Fruit fly (Drosophila melanogaster) whole organism, adult: ENCODE data around the gene nmo.
A peak's percentile ranks its signal among the peaks of the same experiment; 100 is the strongest.

Experiments used
- CG11617 ChIP-seq: fragments of 200-800 bp; sonication (Bioruptor generic); optimal IDR thresholded peaks from 2 replicates; lab custom pipeline; 2017; ENCODE audit warnings: mild to moderate bottlenecking, missing biosample characterization, missing genetic modification reagents, missing genetic modification characterization
- CG12768 ChIP-seq: fragments of 200-800 bp; sonication (Bioruptor generic); optimal IDR thresholded peaks from 2 replicates; lab custom pipeline; 2017; ENCODE audit warnings: missing biosample characterization, missing genetic modification characterization, mild to moderate bottlenecking, moderate library complexity, missing genetic modification reagents
- CG14711 ChIP-seq: fragments of 200-800 bp; sonication (Bioruptor generic); optimal IDR thresholded peaks from 2 replicates; lab custom pipeline; 2018; ENCODE audit warnings: missing biosample characterization, mild to moderate bottlenecking, missing genetic modification characterization, moderate library complexity
- CG1620 ChIP-seq: fragments of 200-800 bp; sonication (Bioruptor generic); optimal IDR thresholded peaks from 2 replicates; lab custom pipeline; 2016; ENCODE audit warnings: missing biosample characterization, missing genetic modification characterization
- CG33017 ChIP-seq: fragments of 200-800 bp; sonication (Bioruptor generic); optimal IDR thresholded peaks from 2 replicates; lab custom pipeline; 2018; ENCODE audit warnings: missing biosample characterization, mild to moderate bottlenecking, missing genetic modification characterization, moderate library complexity
- CG5204 ChIP-seq: fragments of 200-800 bp; sonication (Bioruptor generic); optimal IDR thresholded peaks from 2 replicates; lab custom pipeline; 2016; ENCODE audit warnings: missing biosample characterization, missing genetic modification characterization
- CG7045 ChIP-seq: fragments of 200-800 bp; sonication (Bioruptor generic); optimal IDR thresholded peaks from 2 replicates; lab custom pipeline; 2017; ENCODE audit warnings: missing biosample characterization, mild to moderate bottlenecking, missing genetic modification characterization
- CG7101 ChIP-seq: fragments of 200-800 bp; sonication (Bioruptor generic); optimal IDR thresholded peaks from 2 replicates; lab custom pipeline; 2018; ENCODE audit warnings: missing biosample characterization, mild to moderate bottlenecking, missing genetic modification characterization, moderate library complexity
- Clk ChIP-seq: fragments of 200-800 bp; sonication (Bioruptor generic); optimal IDR thresholded peaks from 2 replicates; lab custom pipeline; 2017; ENCODE audit warnings: missing biosample characterization, missing genetic modification characterization
- Crg-1 ChIP-seq: fragments of 200-800 bp; sonication (Bioruptor generic); optimal IDR thresholded peaks from 2 replicates; lab custom pipeline; 2016; ENCODE audit warnings: missing biosample characterization, missing genetic modification characterization
- Hr96 ChIP-seq: fragments of 200-800 bp; sonication (Bioruptor generic); optimal IDR thresholded peaks from 2 replicates; lab custom pipeline; 2016; ENCODE audit warnings: missing biosample characterization, missing genetic modification characterization
- Mnt ChIP-seq: fragments of 200-800 bp; sonication (Bioruptor generic); optimal IDR thresholded peaks from 2 replicates; lab custom pipeline; 2016; ENCODE audit warnings: missing biosample characterization, mild to moderate bottlenecking, missing genetic modification characterization
- bab1 ChIP-seq: fragments of 200-800 bp; sonication (Bioruptor generic); optimal IDR thresholded peaks from 3 replicates; lab custom pipeline; 2019; ENCODE audit warnings: missing biosample characterization, mild to moderate bottlenecking, missing genetic modification characterization, moderate library complexity
- cic ChIP-seq: fragments of 200-800 bp; sonication (Bioruptor generic); optimal IDR thresholded peaks from 2 replicates; lab custom pipeline; 2017; ENCODE audit warnings: missing biosample characterization, mild to moderate bottlenecking, missing genetic modification characterization, moderate library complexity
- cnc ChIP-seq, 2 experiments: fragments of >200 bp; optimal IDR thresholded peaks; 2 replicates each; lab custom pipeline; 2017
- kay ChIP-seq: fragments of 200-800 bp; sonication (Bioruptor generic); peaks from one replicate; lab custom pipeline; 2016; ENCODE audit warnings: missing biosample characterization, missing genetic modification characterization, borderline replicate concordance
- ovo ChIP-seq: fragments of 200-800 bp; sonication (Bioruptor generic); optimal IDR thresholded peaks from 2 replicates; lab custom pipeline; 2016; ENCODE audit warnings: missing biosample characterization, missing genetic modification characterization
- pad ChIP-seq: fragments of 200-800 bp; sonication (Bioruptor generic); optimal IDR thresholded peaks from 3 replicates; lab custom pipeline; 2017; ENCODE audit warnings: missing biosample characterization, missing genetic modification characterization, mild to moderate bottlenecking, moderate library complexity, missing genetic modification reagents
- tj ChIP-seq: fragments of 200-800 bp; sonication (Bioruptor generic); optimal IDR thresholded peaks from 3 replicates; lab custom pipeline; 2017; ENCODE audit warnings: missing biosample characterization, mild to moderate bottlenecking, missing genetic modification characterization, moderate library complexity
- toe ChIP-seq: fragments of 200-800 bp; sonication (Bioruptor generic); optimal IDR thresholded peaks from 2 replicates; lab custom pipeline; 2016; ENCODE audit warnings: missing biosample characterization, missing genetic modification characterization

Gene nmo

dm6 chr3L:7947880-7948286 lies 31.0 kb upstream of the nmo start, which contains the start of gene exex:
Gene exex (plus strand): TSS chr3L:7948186.
- TF ChIP-seq Mnt (GFP tag; lab: Kevin White, UChicago) (peak; percentile 35), cnc (optimal IDR thresholded peaks at IDR 0.05; lab: Kevin White, UChicago) (no peak)

DNA sequence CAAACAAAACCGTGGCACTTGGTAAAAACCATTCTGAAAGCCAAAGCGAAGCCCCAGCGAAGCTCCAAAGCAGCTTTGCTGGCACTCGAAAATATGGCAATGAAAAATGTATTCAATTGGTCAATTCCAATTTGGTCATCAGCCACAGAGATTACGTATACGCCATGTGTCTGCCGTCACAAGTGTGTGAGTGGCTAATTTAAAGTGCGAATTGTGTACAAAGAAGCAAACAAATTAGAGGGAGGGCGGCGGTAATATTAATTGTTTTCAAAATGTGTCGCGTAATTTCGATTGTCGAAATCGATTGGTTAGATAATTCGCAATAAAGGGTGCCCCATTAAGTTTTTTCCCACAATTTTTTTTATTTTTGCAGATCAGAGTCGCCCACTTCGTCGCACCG lies 29.1 kb upstream of the nmo start:
- TF ChIP-seq ovo (GFP tag; lab: Kevin White, UChicago) (no peak), tj (no peak), CG1620 (no peak)

- TF ChIP-seq Crg-1 (GFP tag; lab: Kevin White, UChicago) (no peak), CG1620 (no peak), cnc (optimal IDR thresholded peaks at IDR 0.05; lab: Kevin White, UChicago) (no peak), CG5204 (no peak), tj (peak; percentile 42), Clk (GFP tag; lab: Kevin White, UChicago) (no peak), CG11617 (GFP tag; lab: Kevin White, UChicago) (no peak), CG33017 (tag; lab: Kevin White, UChicago) (no peak), pad (GFP tag; lab: Kevin White, UChicago) (no peak), CG14711 (tag; lab: Kevin White, UChicago) (no peak), toe (GFP tag; lab: Kevin White, UChicago) (no peak), CG7045 (GFP tag; lab: Kevin White, UChicago) (no peak), CG12768 (GFP tag; lab: Kevin White, UChicago) (no peak), ovo (GFP tag; lab: Kevin White, UChicago) (no peak), kay (GFP tag; lab: Kevin White, UChicago) (peak; percentile 82), cic (GFP tag; lab: Kevin White, UChicago) (peak; percentile 40), Mnt (GFP tag; lab: Kevin White, UChicago) (no peak), CG7101 (tag; lab: Kevin White, UChicago) (no peak), bab1 (no peak), Hr96 (GFP tag; lab: Kevin White, UChicago) (no peak)
These were observed 27.0 kb upstream of the nmo start for dm6 chr3L:7951841-7952240.

DNA sequence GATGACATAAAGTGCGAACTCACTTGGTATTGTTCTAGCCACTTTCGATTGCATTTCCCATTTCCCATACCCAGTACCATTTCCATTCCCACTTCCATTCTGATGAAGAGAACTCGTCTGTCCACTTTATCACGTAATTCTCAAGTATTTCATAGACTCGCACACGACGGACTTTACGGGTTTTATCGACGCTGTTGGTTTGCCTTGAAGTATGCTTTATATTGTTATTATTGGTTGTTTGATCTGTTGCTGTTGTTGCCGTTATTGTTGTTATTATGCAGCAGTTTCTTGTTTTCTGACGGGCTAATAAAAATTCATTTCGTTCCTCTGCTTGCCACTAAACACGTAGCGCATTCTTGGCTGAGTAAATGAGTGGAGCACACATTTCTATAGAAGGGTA lies 26.3 kb upstream of the nmo start:
- TF ChIP-seq CG11617 (GFP tag; lab: Kevin White, UChicago) (no peak), Clk (GFP tag; lab: Kevin White, UChicago) (no peak)

DNA sequence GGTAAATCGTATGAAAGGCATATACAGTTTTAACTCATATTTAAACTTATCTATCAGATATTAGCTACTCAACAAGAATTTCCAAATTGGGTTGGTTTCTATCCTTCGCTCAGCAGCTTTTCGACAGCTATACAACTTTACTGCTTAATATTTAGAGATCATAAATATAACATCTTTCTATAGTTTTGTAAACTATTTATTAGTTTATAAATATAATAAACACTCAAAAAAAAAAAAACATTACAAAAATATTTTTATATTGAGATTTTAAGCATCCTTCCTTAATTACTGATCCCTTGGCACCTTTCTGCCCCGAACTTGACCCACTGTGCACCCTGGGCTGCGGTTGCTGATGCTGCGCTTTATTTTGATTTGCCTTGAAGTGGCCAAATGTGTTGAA lies 25.9 kb upstream of the nmo start:
- TF ChIP-seq CG33017 (tag; lab: Kevin White, UChicago) (no peak), Hr96 (GFP tag; lab: Kevin White, UChicago) (no peak), kay (GFP tag; lab: Kevin White, UChicago) (peak; percentile 45)

DNA sequence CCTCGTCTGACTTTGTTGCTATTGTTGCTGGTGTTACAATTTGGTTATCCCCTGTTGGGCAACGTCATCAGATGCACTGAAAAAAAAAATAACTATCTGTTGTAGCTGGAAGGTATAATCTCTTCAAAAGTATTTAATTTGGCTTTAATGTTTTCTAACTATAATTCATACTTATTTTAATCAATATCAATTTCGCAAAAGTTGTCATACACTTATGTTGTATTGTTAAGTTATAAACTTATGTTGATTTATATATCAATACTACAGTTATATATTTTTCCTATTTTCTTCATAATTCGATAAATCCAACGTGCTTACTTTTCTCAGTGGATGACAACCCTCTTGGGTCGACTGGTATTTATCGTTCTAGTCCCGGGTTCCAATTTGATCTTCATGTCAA lies 25.1 kb upstream of the nmo start:
- no peak for TF ChIP-seq CG11617 (GFP tag; lab: Kevin White, UChicago)
- no peak for TF ChIP-seq cnc (optimal IDR thresholded peaks at IDR 0.05; lab: Kevin White, UChicago)
- TF ChIP-seq CG12768 (GFP tag; lab: Kevin White, UChicago): no peak
- TF ChIP-seq Mnt (GFP tag; lab: Kevin White, UChicago): no peak
- TF ChIP-seq tj: no peak
- TF ChIP-seq bab1: no peak
- no peak for TF ChIP-seq CG14711 (tag; lab: Kevin White, UChicago)
- no peak for TF ChIP-seq kay (GFP tag; lab: Kevin White, UChicago)
- TF ChIP-seq CG1620: no peak
- no peak for TF ChIP-seq ovo (GFP tag; lab: Kevin White, UChicago)
- TF ChIP-seq Clk (GFP tag; lab: Kevin White, UChicago): no peak
- no peak for TF ChIP-seq CG5204
- no peak for TF ChIP-seq CG7045 (GFP tag; lab: Kevin White, UChicago)
- TF ChIP-seq CG33017 (tag; lab: Kevin White, UChicago): no peak
- no peak for TF ChIP-seq CG7101 (tag; lab: Kevin White, UChicago)

DNA sequence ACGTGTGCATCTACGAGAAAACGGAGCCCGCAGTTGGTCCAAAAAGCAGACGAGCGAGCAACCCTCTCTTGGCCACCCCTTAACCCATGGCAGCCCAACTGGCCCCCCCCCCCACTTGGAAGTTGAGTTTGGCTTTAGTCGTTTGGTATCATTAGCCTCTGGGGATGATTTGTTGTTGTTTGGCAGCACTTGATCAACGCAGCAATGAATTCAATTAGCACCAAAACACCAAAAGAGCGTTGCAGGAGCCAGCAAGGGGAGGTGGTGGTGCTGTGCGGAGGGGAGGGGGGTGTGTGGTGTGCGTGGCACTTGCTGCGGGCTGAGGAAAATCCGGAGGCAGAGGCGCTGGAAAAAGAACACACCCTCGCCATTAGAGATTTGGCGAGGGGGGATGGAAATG lies 23.9 kb upstream of the nmo start:
- TF ChIP-seq Mnt (GFP tag; lab: Kevin White, UChicago) (no peak), ovo (GFP tag; lab: Kevin White, UChicago) (no peak), CG11617 (GFP tag; lab: Kevin White, UChicago) (no peak), CG7101 (tag; lab: Kevin White, UChicago) (no peak), Hr96 (GFP tag; lab: Kevin White, UChicago) (no peak), Crg-1 (GFP tag; lab: Kevin White, UChicago) (no peak), Clk (GFP tag; lab: Kevin White, UChicago) (no peak), CG33017 (tag; lab: Kevin White, UChicago) (no peak), tj (no peak), cic (GFP tag; lab: Kevin White, UChicago) (no peak), kay (GFP tag; lab: Kevin White, UChicago) (no peak), CG14711 (tag; lab: Kevin White, UChicago) (no peak), CG1620 (no peak), pad (GFP tag; lab: Kevin White, UChicago) (no peak), CG12768 (GFP tag; lab: Kevin White, UChicago) (no peak), CG7045 (GFP tag; lab: Kevin White, UChicago) (no peak), CG5204 (no peak), bab1 (no peak)
